Fruit fly (Drosophila melanogaster): ENCODE results near the gene Blos2.

The Blos2 gene

DNA sequence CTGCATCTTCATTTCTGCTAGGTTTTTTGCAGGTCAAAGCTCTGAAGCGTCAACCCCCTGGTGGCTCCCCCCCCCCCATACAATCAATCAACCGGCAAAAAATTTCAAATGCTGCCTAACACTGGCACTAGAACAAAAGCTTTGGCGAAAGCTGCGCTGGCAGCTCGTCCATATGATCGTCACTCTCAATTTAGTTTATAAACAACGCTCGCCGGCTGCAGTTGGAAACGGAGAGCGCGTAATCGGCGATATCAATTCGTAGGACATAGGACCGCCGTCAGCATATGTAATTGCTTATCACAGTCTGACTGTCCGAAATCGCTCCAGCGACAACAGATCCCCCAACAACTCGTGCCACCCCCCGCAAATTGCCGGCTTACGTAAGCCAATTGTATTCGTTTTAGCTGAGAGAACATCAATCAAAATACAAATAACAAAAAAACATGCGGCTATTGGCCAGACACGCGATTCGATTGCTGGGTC is 9.0 kb downstream of the Blos2 start, which contains the start of gene Mocs1 (continued):
- TF ChIP-seq sqz (GFP tag; optimal IDR thresholded peaks at IDR 0.05) (no peak), E2f2 (GFP tag; IDR thresholded peaks at IDR 0.05) (no peak), gro (GFP tag; optimal IDR thresholded peaks at IDR 0.05) (peak; percentile 15), CG8478 (optimal IDR thresholded peaks at IDR 0.05) (no peak), Bdp1 (GFP tag; optimal IDR thresholded peaks at IDR 0.05) (no peak), bcd (GFP tag; optimal IDR thresholded peaks at IDR 0.05) (no peak), B-H1 (GFP tag; IDR thresholded peaks at IDR 0.05) (no peak; the same call in 2 of the 3 replicates), CG10431 (GFP tag; optimal IDR thresholded peaks at IDR 0.05) (no peak), Drgx (GFP tag; IDR thresholded peaks at IDR 0.05) (peak; percentile 53), sd (tag; optimal IDR thresholded peaks at IDR 0.05) (no peak), ttk (GFP tag; IDR thresholded peaks at IDR 0.05) (peak; percentile 26; the same call in 1 of the 2 replicates), ranshi (GFP tag; IDR thresholded peaks at IDR 0.05) (peak; percentile 19; the same call in 1 of the 2 replicates), CG5180 (GFP tag; optimal IDR thresholded peaks at IDR 0.05) (no peak), tx (GFP tag; optimal IDR thresholded peaks at IDR 0.05) (no peak), CG2199 (GFP tag; IDR thresholded peaks at IDR 0.05) (no peak), CG13894 (tag; optimal IDR thresholded peaks at IDR 0.05) (no peak), esg (GFP tag; conservative IDR thresholded peaks at IDR 0.05) (no peak), sc (optimal IDR thresholded peaks at IDR 0.05) (no peak), sc (GFP tag; optimal IDR thresholded peaks at IDR 0.05) (no peak), CG13624 (GFP tag; optimal IDR thresholded peaks at IDR 0.05) (no peak), danr (GFP tag; IDR thresholded peaks at IDR 0.05) (no peak), fd3F (GFP tag; optimal IDR thresholded peaks at IDR 0.05) (no peak), aop (GFP tag; IDR thresholded peaks at IDR 0.05) (no peak), Dp (GFP tag; optimal IDR thresholded peaks at IDR 0.05) (no peak), Oaz (GFP tag; IDR thresholded peaks at IDR 0.05) (no peak), CG13287 (GFP tag; IDR thresholded peaks at IDR 0.05; ENCODE audit: partially characterized antibody) (peak; percentile 49; the same call in 1 of the 2 replicates), Sry-β (GFP tag; optimal IDR thresholded peaks at IDR 0.05) (no peak), lbe (GFP tag; optimal IDR thresholded peaks at IDR 0.05) (no peak), insv (GFP tag; optimal IDR thresholded peaks at IDR 0.05) (no peak), CG6272 (GFP tag; IDR thresholded peaks at IDR 0.05) (no peak), lov (optimal IDR thresholded peaks at IDR 0.05) (no peak), lov (GFP tag; IDR thresholded peaks at IDR 0.05) (no peak), CG2129 (GFP tag; IDR thresholded peaks at IDR 0.05; ENCODE audit: partially characterized antibody) (no peak), row (GFP tag; IDR thresholded peaks at IDR 0.05) (no peak), Lim3 (GFP tag; IDR thresholded peaks at IDR 0.05) (no peak), CG9727 (GFP tag; optimal IDR thresholded peaks at IDR 0.05) (no peak), Ets97D (GFP tag; optimal IDR thresholded peaks at IDR 0.05) (no peak), H2.0 (GFP tag; IDR thresholded peaks at IDR 0.05) (no peak), slbo (GFP tag; IDR thresholded peaks at IDR 0.05) (0 out of 2 replicates have a peak, but pooled peaks have one; percentile 24), ftz-f1 (GFP tag; optimal IDR thresholded peaks at IDR 0.05) (peak; percentile 40), maf-S (GFP tag; optimal IDR thresholded peaks at IDR 0.05) (no peak), disco-r (GFP tag; optimal IDR thresholded peaks at IDR 0.05) (no peak), CG32532 (GFP tag; IDR thresholded peaks at IDR 0.05) (peak; percentile 53), tup (GFP tag; optimal IDR thresholded peaks at IDR 0.05) (no peak), CG8089 (GFP tag; optimal IDR thresholded peaks at IDR 0.05) (no peak), Pdp1 (GFP tag; optimal IDR thresholded peaks at IDR 0.05) (peak in 1 of 2 experiments; percentile 96), lilli (GFP tag; optimal IDR thresholded peaks at IDR 0.05) (no peak), Oli (tag; optimal IDR thresholded peaks at IDR 0.05) (no peak), CG2875 (GFP tag; optimal IDR thresholded peaks at IDR 0.05) (no peak), CG4617 (GFP tag; optimal IDR thresholded peaks at IDR 0.05; ENCODE audit: borderline replicate concordance) (no peak), wor (GFP tag; IDR thresholded peaks at IDR 0.05) (no peak), hth (optimal IDR thresholded peaks at IDR 0.05) (no peak), Dad (GFP tag; optimal IDR thresholded peaks at IDR 0.05) (no peak)
